Fruit fly (Drosophila melanogaster): ENCODE data around the gene CG10184.

The CG10184 gene

dm6 chr3R:23652525-23653108 lies 47.3 kb upstream of the CG10184 start (continued):
- TF ChIP-seq tna (GFP tag; IDR thresholded peaks at IDR 0.05; ENCODE audit: partially characterized antibody) (no peak), abd-A (tag; optimal IDR thresholded peaks at IDR 0.05) (no peak), Pdp1 (GFP tag; optimal IDR thresholded peaks at IDR 0.05) (peak; percentile 4 to 43), fd3F (GFP tag; optimal IDR thresholded peaks at IDR 0.05) (peak; percentile 91), btn (GFP tag; optimal IDR thresholded peaks at IDR 0.05) (no peak), CG3407 (GFP tag; optimal IDR thresholded peaks at IDR 0.05) (no peak), Adf1 (GFP tag; IDR thresholded peaks at IDR 0.05) (peak; percentile 40), sna (GFP tag; IDR thresholded peaks at IDR 0.05; ENCODE audit: partially characterized antibody) (no peak), CG13624 (GFP tag; optimal IDR thresholded peaks at IDR 0.05) (peak; percentile 49), Hey (tag; optimal IDR thresholded peaks at IDR 0.05) (peak; percentile 59), dmrt11E (tag; optimal IDR thresholded peaks at IDR 0.05) (no peak), CG3838 (GFP tag; optimal IDR thresholded peaks at IDR 0.05) (peak; percentile 22), CG42726 (GFP tag; IDR thresholded peaks at IDR 0.05; ENCODE audit: partially characterized antibody) (no peak), grau (tag; optimal IDR thresholded peaks at IDR 0.05) (peak; percentile 63), CG9727 (GFP tag; optimal IDR thresholded peaks at IDR 0.05) (peak; percentile 55), GATAe (GFP tag; conservative IDR thresholded peaks at IDR 0.05) (no peak; the same call in 1 of the 2 replicates), CG9817 (tag; optimal IDR thresholded peaks at IDR 0.05) (peak; percentile 67), chm (GFP tag; IDR thresholded peaks at IDR 0.05) (no peak), CG31365 (tag; optimal IDR thresholded peaks at IDR 0.05) (peak; percentile 16), CG11723 (GFP tag; optimal IDR thresholded peaks at IDR 0.05) (peak; percentile 36), Camta (GFP tag; optimal IDR thresholded peaks at IDR 0.05) (peak; percentile 31), CG2199 (GFP tag; IDR thresholded peaks at IDR 0.05) (no peak), CG14860 (GFP tag; IDR thresholded peaks at IDR 0.05; ENCODE audit: partially characterized antibody) (no peak), pho (GFP tag; optimal IDR thresholded peaks at IDR 0.05) (peak; percentile 77), CG13296 (GFP tag; optimal IDR thresholded peaks at IDR 0.05) (peak; percentile 84), nau (GFP tag; optimal IDR thresholded peaks at IDR 0.05) (peak; percentile 81), row (GFP tag; IDR thresholded peaks at IDR 0.05) (peak; percentile 28; the same call in 2 of the 3 replicates), CG7556 (GFP tag; optimal IDR thresholded peaks at IDR 0.05) (peak; percentile 54), prd (optimal IDR thresholded peaks at IDR 0.05) (no peak), prd (GFP tag; IDR thresholded peaks at IDR 0.05) (no peak; the same call in 2 of the 3 replicates), mam (GFP tag; optimal IDR thresholded peaks at IDR 0.05) (peak; percentile 48), Hmr (GFP tag; optimal IDR thresholded peaks at IDR 0.05) (peak; percentile 93), yki (optimal IDR thresholded peaks at IDR 0.05) (no peak), pan (optimal IDR thresholded peaks at IDR 0.05) (no peak), pan (GFP tag; optimal IDR thresholded peaks at IDR 0.05 in 1 of 2, IDR thresholded peaks at IDR 0.05 in 1 of 2) (peak in 1 of 2 experiments; percentile 48), slbo (GFP tag; IDR thresholded peaks at IDR 0.05) (0 out of 2 replicates have a peak, but pooled peaks have one; percentile 44), Sry-β (GFP tag; optimal IDR thresholded peaks at IDR 0.05) (no peak), CG34422 (GFP tag; IDR thresholded peaks at IDR 0.05) (peak; percentile 53; the same call in 1 of the 3 replicates), CG10366 (GFP tag; IDR thresholded peaks at IDR 0.05) (peak; percentile 36; the same call in 1 of the 2 replicates), CG4282 (GFP tag; optimal IDR thresholded peaks at IDR 0.05) (no peak), Hr78 (GFP tag; optimal IDR thresholded peaks at IDR 0.05) (no peak), HHEX (GFP tag; optimal IDR thresholded peaks at IDR 0.05) (peak; percentile 83), CG12942 (GFP tag; optimal IDR thresholded peaks at IDR 0.05) (peak; percentile 51), chif (GFP tag; optimal IDR thresholded peaks at IDR 0.05) (peak in 1 of 2 experiments; percentile 33), CG12769 (tag; optimal IDR thresholded peaks at IDR 0.05) (peak; percentile 90), Eip74EF (GFP tag; optimal IDR thresholded peaks at IDR 0.05) (peak in 1 of 2 experiments; percentile 7), CG2120 (GFP tag; optimal IDR thresholded peaks at IDR 0.05) (peak; percentile 81), pros (GFP tag; optimal IDR thresholded peaks at IDR 0.05) (no peak), Ssrp (tag; optimal IDR thresholded peaks at IDR 0.05) (no peak)
